Worm (Caenorhabditis elegans) whole organism, L1 larva: ENCODE measurements around the gene ZK792.5.

Experiments
- C34B4.2 ChIP-seq: sonication (generic microtip); optimal IDR thresholded peaks from 2 replicates; lab custom pipeline; 2017; ENCODE audit warnings: mild to moderate bottlenecking, missing genetic modification characterization, missing compliant biosample characterization
- F16B12.6 ChIP-seq: fragments of 150-350 bp; optimal IDR thresholded peaks from 2 replicates; lab custom pipeline; 2014; ENCODE audit warnings: missing biosample characterization, missing genetic modification characterization
- blmp-1 ChIP-seq: fragments of 150-350 bp; optimal IDR thresholded peaks from 2 replicates; lab custom pipeline; 2014; ENCODE audit warnings: missing biosample characterization, missing genetic modification characterization
- ceh-8 ChIP-seq: fragments of 200-800 bp; sonication (Bioruptor generic); optimal IDR thresholded peaks from 2 replicates; lab custom pipeline; 2018; ENCODE audit warnings: mild to moderate bottlenecking, missing genetic modification characterization, moderate library complexity, missing compliant biosample characterization
- ceh-82 ChIP-seq, 3 experiments: fragments of 150-350 bp in 1 of 3; sonication (generic microtip) in 2 of 3; optimal IDR thresholded peaks; 2 replicates each; lab custom pipeline; 2014 to 2017; ENCODE audit warnings: missing biosample characterization in 3 of 3, missing genetic modification characterization in 3 of 3
- ceh-88 ChIP-seq: fragments of 200-800 bp; sonication (Bioruptor generic); IDR thresholded peaks from 2 replicates; pipeline ENCODE4 v1.3.6; 2022; ENCODE audit warnings: missing genetic modification characterization, missing compliant biosample characterization
- dpl-1 ChIP-seq, 3 experiments: fragments of 150-350 bp in 2 of 3; sonication (generic microtip) in 1 of 3; optimal IDR thresholded peaks; 2 replicates each; lab custom pipeline; 2014 to 2017; ENCODE audit warnings: missing biosample characterization in 3 of 3, missing genetic modification characterization in 3 of 3, missing genetic modification reagents in 3 of 3
- dsc-1 ChIP-seq: sonication (generic microtip); optimal IDR thresholded peaks from 2 replicates; lab custom pipeline; 2016; ENCODE audit warnings: mild to moderate bottlenecking, missing genetic modification characterization, missing compliant biosample characterization
- efl-1 ChIP-seq, 4 experiments: fragments of 150-350 bp; optimal IDR thresholded peaks in 3 of 4; peaks in 1 of 4; 1 replicate in 1 of 4; 2 replicates in 3 of 4; lab custom pipeline; 2014; ENCODE audit warnings: missing biosample characterization in 2 of 4, missing genetic modification characterization in 2 of 4, missing genetic modification reagents in 2 of 4
- egl-13 ChIP-seq: sonication (generic microtip); optimal IDR thresholded peaks from 2 replicates; lab custom pipeline; 2016; ENCODE audit warnings: missing genotype, missing genetic modification reagents, missing genetic modification characterization, missing compliant biosample characterization
- elt-3 ChIP-seq, 6 experiments: fragments of 150-350 bp in 1 of 6; sonication (generic microtip); optimal IDR thresholded peaks; 2 replicates each; lab custom pipeline; 2017 to 2018; ENCODE audit warnings: missing biosample characterization in 6 of 6, missing genetic modification characterization in 6 of 6, inconsistent platforms in 1 of 6
- hlh-4 ChIP-seq: sonication (generic microtip); optimal IDR thresholded peaks from 2 replicates; lab custom pipeline; 2016; ENCODE audit warnings: mild to moderate bottlenecking, missing genetic modification characterization, missing compliant biosample characterization
- isw-1 ChIP-seq: fragments of 200-800 bp; sonication (Bioruptor generic); IDR thresholded peaks from 2 replicates; pipeline ENCODE4 v1.3.6; 2022; ENCODE audit warnings: missing genetic modification characterization, missing compliant biosample characterization
- lin-13 ChIP-seq: fragments of 150-350 bp; optimal IDR thresholded peaks from 2 replicates; lab custom pipeline; 2014; ENCODE audit warnings: missing biosample characterization, missing genetic modification reagents, missing genetic modification characterization
- lin-14 ChIP-seq: fragments of 200-800 bp; sonication (Bioruptor generic); optimal IDR thresholded peaks from 2 replicates; lab custom pipeline; 2018; ENCODE audit warnings: mild to moderate bottlenecking, missing genetic modification characterization, moderate library complexity, missing compliant biosample characterization
- lin-35 ChIP-seq, 2 experiments: fragments of 150-350 bp; optimal IDR thresholded peaks; 2 replicates each; lab custom pipeline; 2014; ENCODE audit warnings: missing biosample characterization in 2 of 2, missing genetic modification characterization in 2 of 2, missing genetic modification reagents in 2 of 2
- lsy-2 ChIP-seq, 2 experiments: fragments of 150-350 bp; optimal IDR thresholded peaks; 2 replicates each; lab custom pipeline; 2014; ENCODE audit warnings: missing biosample characterization in 2 of 2, missing genetic modification characterization in 2 of 2
- mdl-1 ChIP-seq, 2 experiments: fragments of 150-350 bp; optimal IDR thresholded peaks; 2 replicates each; lab custom pipeline; 2014 to 2017; ENCODE audit warnings: missing biosample characterization in 2 of 2, missing genetic modification characterization in 2 of 2, inconsistent platforms in 1 of 2
- mef-2 ChIP-seq: fragments of 150-350 bp; optimal IDR thresholded peaks from 2 replicates; lab custom pipeline; 2014; ENCODE audit warnings: missing biosample characterization, missing genetic modification characterization
- nhr-12 ChIP-seq: sonication (generic microtip); optimal IDR thresholded peaks from 2 replicates; lab custom pipeline; 2017; ENCODE audit warnings: missing biosample characterization, missing genetic modification characterization
- nhr-19 ChIP-seq: fragments of 200-800 bp; sonication (Bioruptor generic); conservative IDR thresholded peaks from 2 replicates; pipeline ENCODE4 v1.3.6; 2022; ENCODE audit warnings: missing genetic modification characterization, missing compliant biosample characterization
- nhr-237 ChIP-seq: fragments of 150-350 bp; optimal IDR thresholded peaks from 2 replicates; lab custom pipeline; 2014; ENCODE audit warnings: missing biosample characterization, missing genetic modification characterization
- nhr-71 ChIP-seq: sonication (generic microtip); optimal IDR thresholded peaks from 2 replicates; lab custom pipeline; 2016; ENCODE audit warnings: mild to moderate bottlenecking, missing genetic modification characterization, moderate library complexity, missing compliant biosample characterization
- nhr-77 ChIP-seq: fragments of 150-350 bp; optimal IDR thresholded peaks from 2 replicates; lab custom pipeline; 2014; ENCODE audit warnings: missing biosample characterization, missing genetic modification characterization
- nhr-84 ChIP-seq: sonication (generic microtip); optimal IDR thresholded peaks from 2 replicates; lab custom pipeline; 2017; ENCODE audit warnings: missing biosample characterization, missing genetic modification characterization
- rnt-1 ChIP-seq: sonication (generic microtip); optimal IDR thresholded peaks from 2 replicates; lab custom pipeline; 2016; ENCODE audit warnings: mild to moderate bottlenecking, missing genetic modification characterization, moderate library complexity, missing compliant biosample characterization
- skn-1 ChIP-seq: fragments of 150-350 bp; optimal IDR thresholded peaks from 2 replicates; lab custom pipeline; 2014; ENCODE audit warnings: missing biosample characterization, missing genetic modification characterization
- sox-4 ChIP-seq: sonication (generic microtip); optimal IDR thresholded peaks from 2 replicates; lab custom pipeline; 2016; ENCODE audit warnings: missing genetic modification characterization, missing compliant biosample characterization
- unc-130 ChIP-seq: fragments of 150-350 bp; optimal IDR thresholded peaks from 2 replicates; lab custom pipeline; 2017; ENCODE audit warnings: missing biosample characterization, missing genetic modification characterization, inconsistent platforms
- unc-30 ChIP-seq: sonication (generic microtip); optimal IDR thresholded peaks from 2 replicates; lab custom pipeline; 2017; ENCODE audit warnings: missing biosample characterization, missing genetic modification characterization
- unc-62 ChIP-seq: fragments of 150-350 bp; optimal IDR thresholded peaks from 2 replicates; lab custom pipeline; 2014; ENCODE audit warnings: missing biosample characterization, missing genetic modification reagents, missing genetic modification characterization
- unc-86 ChIP-seq: sonication (generic microtip); optimal IDR thresholded peaks from 2 replicates; lab custom pipeline; 2016; ENCODE audit warnings: missing genetic modification characterization, missing compliant biosample characterization
- zag-1 ChIP-seq: fragments of 150-350 bp; optimal IDR thresholded peaks from 2 replicates; lab custom pipeline; 2014; ENCODE audit warnings: missing biosample characterization, missing genetic modification characterization
- ztf-11 ChIP-seq, 2 experiments: sonication (generic microtip); optimal IDR thresholded peaks; 2 replicates each; lab custom pipeline; 2016 to 2017; ENCODE audit warnings: missing genetic modification characterization in 2 of 2, missing biosample characterization in 1 of 2, missing compliant biosample characterization in 1 of 2

ZK792.5 gene

DNA sequence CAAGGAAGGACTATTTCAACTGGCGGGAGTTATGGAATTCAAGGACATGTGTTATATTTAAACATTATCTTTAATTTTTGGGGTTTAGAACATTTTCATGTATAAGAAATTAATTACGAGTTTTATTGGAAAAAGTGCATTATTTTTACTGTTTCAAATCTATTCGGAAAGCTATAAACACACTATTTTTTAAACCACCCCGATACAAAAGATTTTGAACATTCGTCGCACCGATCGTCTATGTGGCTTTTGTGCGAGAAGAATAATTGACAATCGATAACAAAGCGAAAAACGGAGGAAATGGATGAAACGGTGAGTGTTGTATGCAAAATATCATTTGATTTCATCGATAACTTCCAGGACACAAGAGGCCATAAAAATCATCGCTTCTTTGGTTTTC, 22.9 kb downstream of the ZK792.5 start, which contains the start of gene ZK809.9:
Gene ZK809.9 (plus strand): TSS at position 301 of the 400 bp plus-strand sequence.
- TF ChIP-seq unc-30 (tag; lab: Kevin White, UChicago) (no peak), ceh-82 (tag; optimal IDR thresholded peaks at IDR 0.05; lab: Kevin White, UChicago) (no peak), blmp-1 (tag; lab: Kevin White, UChicago) (no peak), ztf-11 (tag; optimal IDR thresholded peaks at IDR 0.05; lab: Kevin White, UChicago) (no peak), hlh-4 (tag; lab: Kevin White, UChicago) (no peak), unc-86 (tag; lab: Kevin White, UChicago) (no peak), F16B12.6 (tag; lab: Kevin White, UChicago) (no peak), ceh-8 (GFP tag; lab: Kevin White, UChicago) (no peak), sox-4 (tag; lab: Kevin White, UChicago) (no peak), elt-3 (tag; optimal IDR thresholded peaks at IDR 0.05; lab: Kevin White, UChicago) (no peak), nhr-19 (GFP tag; lab: Robert Waterston, UW) (no peak), lin-35 (GFP tag; optimal IDR thresholded peaks at IDR 0.05; lab: Kevin White, UChicago) (no peak), C34B4.2 (no peak), isw-1 (GFP tag; lab: Robert Waterston, UW) (no peak), ceh-88 (GFP tag; lab: Robert Waterston, UW) (no peak), lin-13 (GFP tag; lab: Kevin White, UChicago) (no peak), mef-2 (tag; lab: Kevin White, UChicago) (no peak), mdl-1 (tag; optimal IDR thresholded peaks at IDR 0.05; lab: Kevin White, UChicago) (no peak)

ce11 chrIV:11659794-11660312, 28.1 kb downstream of the ZK792.5 start, which contains the start of gene ZK792.1:
ZK792.1 (plus strand) TSS chrIV:11659844.
- TF ChIP-seq dsc-1 (tag; lab: Kevin White, UChicago), result no peak
- no peak for TF ChIP-seq unc-62 (GFP tag; lab: Kevin White, UChicago)
- no peak for TF ChIP-seq sox-4 (tag; lab: Kevin White, UChicago)
- no peak for TF ChIP-seq nhr-84 (tag; lab: Kevin White, UChicago)
- no peak for TF ChIP-seq lin-14 (GFP tag; lab: Kevin White, UChicago)
- TF ChIP-seq unc-130 (tag; lab: Kevin White, UChicago), result no peak

- TF ChIP-seq nhr-237 (tag; lab: Kevin White, UChicago) (no peak), efl-1 (optimal IDR thresholded peaks at IDR 0.05; lab: Kevin White, UChicago) (no peak), efl-1 (GFP tag; optimal IDR thresholded peaks at IDR 0.05 in 1 of 2; lab: Kevin White, UChicago) (peak in 1 of 2 experiments; percentile 72), zag-1 (no peak), rnt-1 (tag; lab: Kevin White, UChicago) (no peak), ztf-11 (tag; optimal IDR thresholded peaks at IDR 0.05; lab: Kevin White, UChicago) (no peak), nhr-12 (tag; lab: Kevin White, UChicago) (no peak), blmp-1 (tag; lab: Kevin White, UChicago) (peak; percentile 24), dpl-1 (GFP tag; optimal IDR thresholded peaks at IDR 0.05; lab: Kevin White, UChicago) (peak in 1 of 3 experiments; percentile 20), lin-35 (GFP tag; optimal IDR thresholded peaks at IDR 0.05; lab: Kevin White, UChicago) (peak in 1 of 2 experiments; percentile 10), skn-1 (tag; lab: Kevin White, UChicago) (peak; percentile 13), nhr-71 (tag; lab: Kevin White, UChicago) (peak; percentile 0), lsy-2 (tag; optimal IDR thresholded peaks at IDR 0.05; lab: Kevin White, UChicago) (peak in 1 of 2 experiments; percentile 41)
Measured at ce11 chrIV:11656144-11656780, 31.7 kb downstream of the ZK792.5 start, which contains the start of gene ZK809.5. ZK809.5 (plus strand) TSS chrIV:11656730.

ce11 chrIV:11655370-11655769, 32.5 kb downstream of the ZK792.5 start, which contains the start of gene ent-1:
ent-1 (minus strand) TSS chrIV:11655470.
- TF ChIP-seq egl-13 (no peak), unc-62 (GFP tag; lab: Kevin White, UChicago) (no peak), lsy-2 (tag; optimal IDR thresholded peaks at IDR 0.05; lab: Kevin White, UChicago) (peak in 1 of 2 experiments; percentile 26), unc-130 (tag; lab: Kevin White, UChicago) (no peak), lin-14 (GFP tag; lab: Kevin White, UChicago) (no peak), nhr-77 (tag; lab: Kevin White, UChicago) (no peak)
